Fruit fly (Drosophila melanogaster) whole organism, prepupa: ENCODE measurements around the gene CG32235.
A peak's percentile ranks its signal among the peaks of the same experiment; 100 is the strongest.

ENCODE experiments used
- Blimp-1 ChIP-seq: fragments of 200-800 bp; sonication (Bioruptor generic); optimal IDR thresholded peaks from 3 replicates; lab custom pipeline; 2017; ENCODE audit warnings: missing biosample characterization, missing genetic modification characterization, mild to moderate bottlenecking, moderate library complexity, missing genetic modification reagents
- CG10631 ChIP-seq: fragments of 200-800 bp; sonication (Bioruptor generic); optimal IDR thresholded peaks from 2 replicates; lab custom pipeline; 2016; ENCODE audit warnings: missing biosample characterization, missing genetic modification characterization
- CG15336 ChIP-seq: fragments of 200-800 bp; sonication (Bioruptor generic); IDR thresholded peaks from 2 replicates; pipeline ENCODE4 v1.3.6; 2022; ENCODE audit warnings: missing biosample characterization, missing genetic modification characterization
- CG1621 ChIP-seq: fragments of 200-800 bp; sonication (Bioruptor generic); optimal IDR thresholded peaks from 3 replicates; lab custom pipeline; 2018; ENCODE audit warnings: missing biosample characterization, mild to moderate bottlenecking, missing genetic modification characterization
- CG16779 ChIP-seq: fragments of 200-800 bp; sonication (Bioruptor generic); optimal IDR thresholded peaks from 3 replicates; lab custom pipeline; 2017; ENCODE audit warnings: missing biosample characterization, mild to moderate bottlenecking, missing genetic modification characterization
- CG31627 ChIP-seq: fragments of 200-800 bp; sonication (Bioruptor generic); optimal IDR thresholded peaks from 3 replicates; lab custom pipeline; 2016; ENCODE audit warnings: missing biosample characterization, missing genetic modification characterization
- CG32006 ChIP-seq: fragments of 200-800 bp; sonication (Bioruptor generic); optimal IDR thresholded peaks from 3 replicates; lab custom pipeline; 2017; ENCODE audit warnings: missing biosample characterization, mild to moderate bottlenecking, missing genetic modification characterization
- CG34406 ChIP-seq: fragments of 200-800 bp; sonication (Bioruptor generic); optimal IDR thresholded peaks from 3 replicates; lab custom pipeline; 2016; ENCODE audit warnings: missing biosample characterization, missing genetic modification characterization
- CG3919 ChIP-seq: fragments of 200-800 bp; sonication (Bioruptor generic); optimal IDR thresholded peaks from 3 replicates; lab custom pipeline; 2016; ENCODE audit warnings: missing biosample characterization, missing genetic modification characterization
- CG4318 ChIP-seq: fragments of 200-800 bp; sonication (Bioruptor generic); optimal IDR thresholded peaks from 3 replicates; lab custom pipeline; 2017; ENCODE audit warnings: missing biosample characterization, mild to moderate bottlenecking, missing genetic modification characterization
- CG6163 ChIP-seq: fragments of 200-800 bp; sonication (Bioruptor generic); IDR thresholded peaks from 3 replicates; pipeline ENCODE4 v1.3.6; 2022; ENCODE audit warnings: missing biosample characterization, missing genetic modification characterization
- CG6854 ChIP-seq: fragments of 200-800 bp; sonication (Bioruptor generic); optimal IDR thresholded peaks from 2 replicates; lab custom pipeline; 2017; ENCODE audit warnings: missing biosample characterization, mild to moderate bottlenecking, missing genetic modification characterization
- CG7368 ChIP-seq: fragments of 200-800 bp; sonication (Bioruptor generic); optimal IDR thresholded peaks from 3 replicates; lab custom pipeline; 2016; ENCODE audit warnings: missing biosample characterization, missing genetic modification characterization
- CG8119 ChIP-seq: fragments of 200-800 bp; sonication (Bioruptor generic); IDR thresholded peaks from 3 replicates; pipeline ENCODE4 v1.3.6; 2022; ENCODE audit warnings: missing biosample characterization, missing genetic modification characterization
- CG9139 ChIP-seq: fragments of 200-800 bp; sonication (Bioruptor generic); optimal IDR thresholded peaks from 3 replicates; lab custom pipeline; 2017; ENCODE audit warnings: missing biosample characterization, mild to moderate bottlenecking, missing genetic modification characterization
- Eip75B ChIP-seq: fragments of 200-800 bp; sonication (Bioruptor generic); optimal IDR thresholded peaks from 3 replicates; lab custom pipeline; 2016; ENCODE audit warnings: missing biosample characterization, missing genetic modification characterization
- Eip78C ChIP-seq: fragments of 200-800 bp; sonication (Bioruptor generic); peaks from one replicate; lab custom pipeline; 2016; ENCODE audit warnings: missing biosample characterization, missing genetic modification characterization
- Eip93F ChIP-seq: fragments of 200-800 bp; sonication (Bioruptor generic); optimal IDR thresholded peaks from 2 replicates; lab custom pipeline; 2016; ENCODE audit warnings: missing biosample characterization, mild to moderate bottlenecking, missing genetic modification characterization
- Ets21C ChIP-seq: fragments of 200-800 bp; sonication (Bioruptor generic); optimal IDR thresholded peaks from 3 replicates; lab custom pipeline; 2016; ENCODE audit warnings: missing biosample characterization, missing genetic modification characterization
- Ets96B ChIP-seq: fragments of 200-800 bp; optimal IDR thresholded peaks from 2 replicates; lab custom pipeline; 2019; ENCODE audit warnings: missing biosample characterization, mild to moderate bottlenecking, missing genetic modification characterization, moderate library complexity
- Hr38 ChIP-seq: sonication (Bioruptor generic); optimal IDR thresholded peaks from 2 replicates; lab custom pipeline; 2016; ENCODE audit warnings: missing biosample characterization, missing genetic modification characterization
- Hr39 ChIP-seq: fragments of 200-800 bp; sonication (Bioruptor generic); optimal IDR thresholded peaks from 2 replicates; lab custom pipeline; 2016; ENCODE audit warnings: missing biosample characterization, missing genetic modification characterization
- Hr4 ChIP-seq: fragments of 200-800 bp; sonication (Bioruptor generic); optimal IDR thresholded peaks from 3 replicates; lab custom pipeline; 2016; ENCODE audit warnings: missing biosample characterization, missing genetic modification characterization
- Lpt ChIP-seq: fragments of 200-800 bp; sonication (Bioruptor generic); optimal IDR thresholded peaks from 3 replicates; lab custom pipeline; 2016; ENCODE audit warnings: missing biosample characterization, missing genetic modification characterization
- OdsH ChIP-seq: fragments of 200-800 bp; sonication (Bioruptor generic); optimal IDR thresholded peaks from 3 replicates; lab custom pipeline; 2016; ENCODE audit warnings: missing biosample characterization, missing genetic modification characterization
- Smox ChIP-seq: fragments of 200-800 bp; sonication (Bioruptor generic); optimal IDR thresholded peaks from 3 replicates; lab custom pipeline; 2016; ENCODE audit warnings: missing biosample characterization, missing genetic modification characterization
- Sox102F ChIP-seq: fragments of 200-800 bp; sonication (Bioruptor generic); optimal IDR thresholded peaks from 2 replicates; lab custom pipeline; 2016; ENCODE audit warnings: missing biosample characterization, mild to moderate bottlenecking, missing genetic modification characterization
- achi ChIP-seq: fragments of 200-800 bp; sonication (Bioruptor generic); optimal IDR thresholded peaks from 3 replicates; lab custom pipeline; 2016; ENCODE audit warnings: missing biosample characterization, missing genetic modification characterization
- acj6 ChIP-seq: fragments of 200-800 bp; sonication (Bioruptor generic); optimal IDR thresholded peaks from 3 replicates; lab custom pipeline; 2016; ENCODE audit warnings: missing biosample characterization, missing genetic modification characterization
- cyc ChIP-seq: fragments of 200-800 bp; sonication (Bioruptor generic); optimal IDR thresholded peaks from 3 replicates; lab custom pipeline; 2016; ENCODE audit warnings: missing biosample characterization, missing genetic modification characterization
- dsx ChIP-seq: fragments of 200-800 bp; optimal IDR thresholded peaks from 3 replicates; lab custom pipeline; 2019; ENCODE audit warnings: missing biosample characterization, mild to moderate bottlenecking, missing genetic modification characterization, moderate library complexity; ENCODE audit not compliant: poor library complexity, severe bottlenecking
- eg ChIP-seq: fragments of 200-800 bp; sonication (Bioruptor generic); IDR thresholded peaks from 3 replicates; pipeline ENCODE4 v1.3.6; 2022; ENCODE audit warnings: missing biosample characterization, missing genetic modification characterization
- esn ChIP-seq: fragments of 200-800 bp; sonication (Bioruptor generic); optimal IDR thresholded peaks from 2 replicates; lab custom pipeline; 2016; ENCODE audit warnings: missing biosample characterization, mild to moderate bottlenecking, missing genetic modification characterization, moderate library complexity
- fd59A ChIP-seq: fragments of 200-800 bp; sonication (Bioruptor generic); optimal IDR thresholded peaks from 2 replicates; lab custom pipeline; 2017; ENCODE audit warnings: missing biosample characterization, mild to moderate bottlenecking, missing genetic modification characterization, missing genetic modification reagents
- fd85E ChIP-seq: fragments of 200-800 bp; sonication (Bioruptor generic); optimal IDR thresholded peaks from 3 replicates; lab custom pipeline; 2016; ENCODE audit warnings: missing biosample characterization, missing genetic modification characterization
- fkh ChIP-seq: fragments of 200-800 bp; sonication (Bioruptor generic); optimal IDR thresholded peaks from 3 replicates; lab custom pipeline; 2017; ENCODE audit warnings: missing biosample characterization, mild to moderate bottlenecking, missing genetic modification characterization, moderate library complexity
- lz ChIP-seq: fragments of 200-800 bp; sonication (Bioruptor generic); optimal IDR thresholded peaks from 3 replicates; lab custom pipeline; 2016; ENCODE audit warnings: missing biosample characterization, missing genetic modification characterization
- net ChIP-seq: fragments of 200-800 bp; sonication (Bioruptor generic); optimal IDR thresholded peaks from 3 replicates; lab custom pipeline; 2016; ENCODE audit warnings: missing biosample characterization, missing genetic modification characterization
- salr ChIP-seq, 2 experiments: fragments of 200-800 bp; sonication (Bioruptor generic); optimal IDR thresholded peaks; 3 replicates each; lab custom pipeline; 2016 to 2018; ENCODE audit warnings: missing biosample characterization in 2 of 2, missing genetic modification characterization in 2 of 2, mild to moderate bottlenecking in 1 of 2
- spab ChIP-seq: fragments of 200-800 bp; sonication (Bioruptor generic); optimal IDR thresholded peaks from 2 replicates; lab custom pipeline; 2017; ENCODE audit warnings: missing biosample characterization, mild to moderate bottlenecking, missing genetic modification characterization, missing genetic modification reagents
- ss ChIP-seq, 2 experiments: fragments of 200-800 bp; sonication (Bioruptor generic); optimal IDR thresholded peaks; 2 replicates in 1 of 2; 3 replicates in 1 of 2; lab custom pipeline; 2017 to 2018; ENCODE audit warnings: mild to moderate bottlenecking in 2 of 2, missing biosample characterization in 2 of 2, missing genetic modification characterization in 2 of 2, moderate library complexity in 1 of 2
- svp ChIP-seq: fragments of 200-800 bp; sonication (Bioruptor generic); peaks from one replicate; lab custom pipeline; 2016; ENCODE audit warnings: missing biosample characterization, missing genetic modification characterization

CG32235 gene

dm6 chr3L:4836353-4836752 lies 23.9 kb downstream of the CG32235 start (continued):
- TF ChIP-seq Hr4 (GFP tag; lab: Kevin White, UChicago) (peak; percentile 65), CG6163 (peak; percentile 84), salr (GFP tag; optimal IDR thresholded peaks at IDR 0.05; lab: Kevin White, UChicago) (peak; percentile 43 to 75), CG1621 (tag; lab: Kevin White, UChicago) (peak; percentile 86), CG6854 (no peak), Blimp-1 (GFP tag; lab: Kevin White, UChicago) (no peak), CG8119 (GFP tag; lab: Robert Waterston, UW) (peak; percentile 65), Hr39 (GFP tag; lab: Kevin White, UChicago) (peak; percentile 51), Smox (GFP tag; lab: Kevin White, UChicago) (peak; percentile 42), Lpt (GFP tag; lab: Kevin White, UChicago) (peak; percentile 35), Sox102F (no peak), CG31627 (GFP tag; lab: Kevin White, UChicago) (peak; percentile 47), ss (GFP tag; optimal IDR thresholded peaks at IDR 0.05; lab: Kevin White, UChicago) (peak; percentile 34 to 76), CG15336 (GFP tag; lab: Robert Waterston, UW) (peak; percentile 58), CG16779 (tag; lab: Kevin White, UChicago) (peak; percentile 67), CG7368 (GFP tag; lab: Kevin White, UChicago) (peak; percentile 67), Ets96B (tag; lab: Kevin White, UChicago) (peak; percentile 87), fd85E (GFP tag; lab: Kevin White, UChicago) (peak; percentile 27), lz (peak; percentile 45), CG3919 (peak; percentile 78), CG9139 (GFP tag; lab: Kevin White, UChicago) (peak; percentile 61), eg (GFP tag; lab: Robert Waterston, UW) (peak; percentile 72), Eip93F (GFP tag; lab: Kevin White, UChicago) (no peak), CG34406 (GFP tag; lab: Kevin White, UChicago) (peak; percentile 61), net (GFP tag; lab: Kevin White, UChicago) (peak; percentile 68), achi (GFP tag; lab: Kevin White, UChicago) (peak; percentile 68), fd59A (GFP tag; lab: Kevin White, UChicago) (peak; percentile 74), Ets21C (GFP tag; lab: Kevin White, UChicago) (peak; percentile 23)

dm6 chr3L:4835005-4835404 lies 25.3 kb downstream of the CG32235 start:
- TF ChIP-seq CG32006 (GFP tag; lab: Kevin White, UChicago) (peak; percentile 60), CG7368 (GFP tag; lab: Kevin White, UChicago) (no peak), svp (peak; percentile 68), acj6 (GFP tag; lab: Kevin White, UChicago) (peak; percentile 7), achi (GFP tag; lab: Kevin White, UChicago) (peak; percentile 42), CG3919 (peak; percentile 36), CG15336 (GFP tag; lab: Robert Waterston, UW) (peak; percentile 42; the same call in 1 of the 2 replicates), Hr38 (no peak), Eip78C (GFP tag; lab: Kevin White, UChicago) (peak; percentile 83), esn (GFP tag; lab: Kevin White, UChicago) (no peak), dsx (peak; percentile 9), Hr4 (GFP tag; lab: Kevin White, UChicago) (peak; percentile 31), CG8119 (GFP tag; lab: Robert Waterston, UW) (peak; percentile 43; the same call in 1 of the 3 replicates), CG6163 (0 out of 3 replicates have a peak, but pooled peaks have one; percentile 45), fkh (no peak), CG4318 (GFP tag; lab: Kevin White, UChicago) (peak; percentile 5)

dm6 chr3L:4833491-4833890 lies 26.8 kb downstream of the CG32235 start, which contains the start of gene CG13708:
TSS of gene CG13708 (minus strand) at chr3L:4833591.
- no peak for TF ChIP-seq CG7368 (GFP tag; lab: Kevin White, UChicago)
- no peak for TF ChIP-seq CG1621 (tag; lab: Kevin White, UChicago)
- TF ChIP-seq lz = no peak
- no peak for TF ChIP-seq fd85E (GFP tag; lab: Kevin White, UChicago)
- TF ChIP-seq spab (GFP tag; lab: Kevin White, UChicago) = no peak
- no peak for TF ChIP-seq CG4318 (GFP tag; lab: Kevin White, UChicago)
- TF ChIP-seq esn (GFP tag; lab: Kevin White, UChicago) = no peak
- no peak for TF ChIP-seq CG10631
- TF ChIP-seq CG9139 (GFP tag; lab: Kevin White, UChicago) = no peak
- TF ChIP-seq CG34406 (GFP tag; lab: Kevin White, UChicago) = no peak
- TF ChIP-seq Lpt (GFP tag; lab: Kevin White, UChicago) = no peak
- no peak for TF ChIP-seq OdsH
- TF ChIP-seq cyc = no peak
- TF ChIP-seq Eip75B (GFP tag; lab: Kevin White, UChicago) = no peak
- TF ChIP-seq, all 60 proteins: peak for 0
